Worm (Caenorhabditis elegans) whole organism, mixed stage, embryonic: Measurements from ENCODE around the gene pgp-14.

Source experiments
- M03D4.4 ChIP-seq: sonication (generic microtip); optimal IDR thresholded peaks from 2 replicates; lab custom pipeline; 2017; ENCODE audit warnings: mild to moderate bottlenecking, missing genetic modification characterization, missing compliant biosample characterization
- blmp-1 ChIP-seq: fragments of 150-350 bp; optimal IDR thresholded peaks from 2 replicates; lab custom pipeline; 2014; ENCODE audit warnings: missing biosample characterization, missing genetic modification characterization
- ceh-43 ChIP-seq: fragments of 200-800 bp; sonication (Bioruptor generic); optimal IDR thresholded peaks from 2 replicates; lab custom pipeline; 2018; ENCODE audit warnings: mild to moderate bottlenecking, missing genetic modification characterization, moderate library complexity, missing compliant biosample characterization
- ces-1 ChIP-seq: fragments of 150-350 bp; optimal IDR thresholded peaks from 2 replicates; lab custom pipeline; 2014; ENCODE audit warnings: missing biosample characterization, missing genetic modification reagents, missing genetic modification characterization
- elt-1 ChIP-seq: sonication (generic microtip); optimal IDR thresholded peaks from 2 replicates; lab custom pipeline; 2017; ENCODE audit warnings: missing genetic modification characterization, mild to moderate bottlenecking, missing compliant biosample characterization, antibody characterized with exemption, moderate library complexity, borderline replicate concordance; ENCODE audit not compliant: insufficient read depth
- lin-13 ChIP-seq: fragments of 150-350 bp; optimal IDR thresholded peaks from 2 replicates; lab custom pipeline; 2014; ENCODE audit warnings: missing biosample characterization, missing genetic modification characterization
- lsy-2 ChIP-seq: fragments of 150-350 bp; optimal IDR thresholded peaks from 2 replicates; lab custom pipeline; 2014; ENCODE audit warnings: missing biosample characterization, missing genetic modification characterization
- nhr-237 ChIP-seq: fragments of 150-350 bp; optimal IDR thresholded peaks from 2 replicates; lab custom pipeline; 2014; ENCODE audit warnings: missing biosample characterization, missing genetic modification characterization
- pha-4 ChIP-seq: fragments of 150-350 bp; optimal IDR thresholded peaks from 2 replicates; lab custom pipeline; 2018; ENCODE audit warnings: missing biosample characterization, missing genetic modification reagents, missing genetic modification characterization
- snpc-4 ChIP-seq: fragments of 150-350 bp; optimal IDR thresholded peaks from 2 replicates; lab custom pipeline; 2014; ENCODE audit warnings: missing biosample characterization, missing genetic modification characterization
- unc-120 ChIP-seq: sonication (generic microtip); optimal IDR thresholded peaks from 2 replicates; lab custom pipeline; 2017; ENCODE audit warnings: missing genetic modification characterization, missing compliant biosample characterization; ENCODE audit not compliant: poor library complexity, severe bottlenecking
- unc-39 ChIP-seq: fragments of 150-350 bp; optimal IDR thresholded peaks from 2 replicates; lab custom pipeline; 2014; ENCODE audit warnings: missing biosample characterization, missing genetic modification characterization
- zip-8 ChIP-seq: fragments of 150-350 bp; optimal IDR thresholded peaks from 2 replicates; lab custom pipeline; 2014; ENCODE audit warnings: missing biosample characterization, missing genetic modification characterization
- ztf-11 ChIP-seq: fragments of 150-350 bp; optimal IDR thresholded peaks from 2 replicates; lab custom pipeline; 2014; ENCODE audit warnings: missing biosample characterization, missing genetic modification characterization

- TF ChIP-seq lin-13 (tag; lab: Kevin White, UChicago), result no peak
- no peak for TF ChIP-seq pha-4 (tag; lab: Kevin White, UChicago)
- TF ChIP-seq nhr-237 (tag; lab: Kevin White, UChicago), result no peak
- TF ChIP-seq blmp-1 (tag; lab: Kevin White, UChicago), result no peak
- TF ChIP-seq ceh-43, result no peak
- TF ChIP-seq zip-8 (tag; lab: Kevin White, UChicago), result no peak
- no peak for TF ChIP-seq elt-1 (tag; lab: Kevin White, UChicago)
- TF ChIP-seq M03D4.4, result no peak
- no peak for TF ChIP-seq ces-1 (GFP tag; lab: Kevin White, UChicago)
- no peak for TF ChIP-seq unc-39 (tag; lab: Kevin White, UChicago)
- no peak for TF ChIP-seq snpc-4 (tag; lab: Kevin White, UChicago)
- TF ChIP-seq lsy-2, result no peak
- no peak for TF ChIP-seq ztf-11 (tag; lab: Kevin White, UChicago)
- TF ChIP-seq unc-120 (tag; lab: Kevin White, UChicago), result no peak
Observed at ce11 chrX:12712353-12712752, 37.0 kb downstream of the pgp-14 start, which contains the start of gene rgs-2.
